Fruit fly (Drosophila melanogaster): ENCODE data around the gene Yp2.

Gene Yp2

DNA sequence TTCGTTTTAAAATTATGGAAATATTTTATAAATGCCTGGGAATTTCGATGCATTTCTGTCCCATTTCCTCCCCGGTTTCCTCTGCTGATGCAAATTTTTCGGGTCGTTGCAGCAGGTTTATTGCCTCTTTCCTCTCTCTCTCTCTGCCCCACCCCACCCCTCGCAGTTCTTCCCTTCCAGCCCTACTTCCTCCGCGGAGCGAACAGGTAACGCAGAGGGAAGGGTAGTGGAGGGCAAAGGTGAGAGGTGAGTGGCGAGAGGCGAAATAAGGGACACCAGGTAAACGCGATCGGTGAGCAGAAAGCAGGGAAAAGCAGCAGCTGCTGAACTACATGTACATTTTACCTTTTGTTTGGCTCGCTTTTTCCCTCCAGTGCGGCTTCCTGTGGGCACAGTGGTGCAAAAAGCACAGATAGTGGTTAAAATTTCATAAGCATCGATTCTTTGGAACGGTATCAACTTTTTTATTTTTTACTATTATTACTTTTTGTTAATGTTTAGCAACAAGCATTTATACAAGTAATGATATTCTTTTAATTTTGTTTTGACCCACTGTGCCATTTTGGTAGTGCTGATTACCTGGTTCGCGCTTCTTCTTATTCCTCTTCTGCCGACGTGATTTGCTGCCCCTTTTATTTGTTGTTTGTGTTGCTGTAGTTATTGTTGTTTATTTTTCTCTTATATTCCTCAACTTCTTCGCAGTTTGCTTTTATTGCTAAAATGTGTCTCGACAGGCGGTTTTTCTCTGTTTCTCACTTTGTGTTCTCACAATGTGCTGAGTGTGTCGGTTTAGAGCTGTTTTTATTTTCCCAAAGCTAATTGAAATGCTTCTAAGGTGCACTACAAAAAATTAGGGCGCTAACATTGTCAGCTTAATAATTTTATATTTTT, 35.8 kb upstream of the Yp2 start (continued):
- TF ChIP-seq Dbx (GFP tag; IDR thresholded peaks at IDR 0.05) (no peak), sima (GFP tag; optimal IDR thresholded peaks at IDR 0.05) (no peak), CG7786 (GFP tag; optimal IDR thresholded peaks at IDR 0.05) (peak; percentile 29), CG10147 (GFP tag; optimal IDR thresholded peaks at IDR 0.05) (peak; percentile 9), crc (GFP tag; optimal IDR thresholded peaks at IDR 0.05) (no peak), MTF-1 (GFP tag; optimal IDR thresholded peaks at IDR 0.05; ENCODE audit: borderline replicate concordance) (no peak), CG14050 (GFP tag; IDR thresholded peaks at IDR 0.05) (peak; percentile 44; the same call in 1 of the 3 replicates), amos (GFP tag; IDR thresholded peaks at IDR 0.05; ENCODE audit: partially characterized antibody) (no peak), Rx (GFP tag; IDR thresholded peaks at IDR 0.05) (peak; percentile 35; the same call in 1 of the 2 replicates), CG4820 (GFP tag; optimal IDR thresholded peaks at IDR 0.05) (peak; percentile 43), pho (GFP tag; optimal IDR thresholded peaks at IDR 0.05) (no peak), CG14710 (tag; optimal IDR thresholded peaks at IDR 0.05) (peak; percentile 57), ems (GFP tag; optimal IDR thresholded peaks at IDR 0.05) (peak; percentile 50), Ravus (GFP tag; IDR thresholded peaks at IDR 0.05) (peak; percentile 18), H2.0 (GFP tag; IDR thresholded peaks at IDR 0.05) (peak; percentile 71), ato (GFP tag; IDR thresholded peaks at IDR 0.05; ENCODE audit: partially characterized antibody) (no peak), chm (GFP tag; IDR thresholded peaks at IDR 0.05) (peak; percentile 77), zf30C (GFP tag; optimal IDR thresholded peaks at IDR 0.05) (no peak), hbn (GFP tag; IDR thresholded peaks at IDR 0.05; ENCODE audit: partially characterized antibody) (no peak), cad (GFP tag; optimal IDR thresholded peaks at IDR 0.05) (peak; percentile 45), sr (GFP tag; IDR thresholded peaks at IDR 0.05) (0 out of 3 replicates have a peak, but pooled peaks have one; percentile 24), grau (tag; optimal IDR thresholded peaks at IDR 0.05) (peak; percentile 57), Xbp1 (GFP tag; optimal IDR thresholded peaks at IDR 0.05) (peak; percentile 56), Blimp-1 (GFP tag; optimal IDR thresholded peaks at IDR 0.05) (peak; percentile 38), Sox102F (GFP tag; optimal IDR thresholded peaks at IDR 0.05) (peak; percentile 65), tio (GFP tag; optimal IDR thresholded peaks at IDR 0.05) (no peak), CG6791 (GFP tag; IDR thresholded peaks at IDR 0.05; ENCODE audit: partially characterized antibody) (no peak; the same call in 2 of the 3 replicates), oc (tag; optimal IDR thresholded peaks at IDR 0.05) (peak; percentile 38), CG3065 (GFP tag; optimal IDR thresholded peaks at IDR 0.05) (peak; percentile 11), Meics (GFP tag; optimal IDR thresholded peaks at IDR 0.05) (peak; percentile 27), pita (GFP tag; optimal IDR thresholded peaks at IDR 0.05) (no peak), Ets97D (GFP tag; optimal IDR thresholded peaks at IDR 0.05) (no peak), stwl (tag; optimal IDR thresholded peaks at IDR 0.05) (peak; percentile 8), row (GFP tag; IDR thresholded peaks at IDR 0.05) (peak; percentile 78), Sox100B (GFP tag; optimal IDR thresholded peaks at IDR 0.05) (no peak), CkIIα-i1 (GFP tag; IDR thresholded peaks at IDR 0.05) (no peak), Mes4 (GFP tag; optimal IDR thresholded peaks at IDR 0.05) (no peak), z (GFP tag; IDR thresholded peaks at IDR 0.05) (no peak), CG9215 (GFP tag; IDR thresholded peaks at IDR 0.05) (peak; percentile 29; the same call in 1 of the 2 replicates), CG15601 (tag; optimal IDR thresholded peaks at IDR 0.05) (peak; percentile 32), luna (GFP tag; optimal IDR thresholded peaks at IDR 0.05) (no peak), gfzf (GFP tag; optimal IDR thresholded peaks at IDR 0.05) (no peak), lilli (GFP tag; optimal IDR thresholded peaks at IDR 0.05) (peak; percentile 54), CTCF (GFP tag; optimal IDR thresholded peaks at IDR 0.05) (no peak), CG14860 (GFP tag; IDR thresholded peaks at IDR 0.05; ENCODE audit: partially characterized antibody) (no peak), CG17186 (GFP tag; optimal IDR thresholded peaks at IDR 0.05) (no peak), CG16815 (GFP tag; optimal IDR thresholded peaks at IDR 0.05) (peak; percentile 61), CG17361 (GFP tag; IDR thresholded peaks at IDR 0.05) (peak; percentile 60; the same call in 2 of the 3 replicates), ro (GFP tag; IDR thresholded peaks at IDR 0.05) (no peak)
